Worm (Caenorhabditis elegans) whole organism, early embryonic: ENCODE data around the gene F16H6.3.

Source experiments
- B0310.2 ChIP-seq: sonication (generic microtip); optimal IDR thresholded peaks from 2 replicates; lab custom pipeline; 2016; ENCODE audit warnings: mild to moderate bottlenecking, missing genetic modification characterization, missing compliant biosample characterization
- F13C5.2 ChIP-seq: sonication (generic microtip); optimal IDR thresholded peaks from 2 replicates; lab custom pipeline; 2017; ENCODE audit warnings: mild to moderate bottlenecking, missing genetic modification characterization, inconsistent platforms, missing compliant biosample characterization
- ama-1 ChIP-seq: fragments of 150-350 bp; optimal IDR thresholded peaks from 2 replicates; lab custom pipeline; 2014
- flt-1 ChIP-seq: fragments of 200-800 bp; sonication (Bioruptor generic); IDR thresholded peaks from 2 replicates; pipeline ENCODE4 v1.3.6; 2022; ENCODE audit warnings: missing genetic modification characterization, missing compliant biosample characterization
- hmg-4 ChIP-seq: fragments of 200-800 bp; sonication (Bioruptor generic); optimal IDR thresholded peaks from 2 replicates; lab custom pipeline; 2018; ENCODE audit warnings: mild to moderate bottlenecking, missing genetic modification characterization, missing compliant biosample characterization
- hnd-1 ChIP-seq: sonication (generic microtip); optimal IDR thresholded peaks from 2 replicates; lab custom pipeline; 2016; ENCODE audit warnings: missing genetic modification characterization, missing compliant biosample characterization
- pes-1 ChIP-seq: fragments of 200-800 bp; sonication (Bioruptor generic); IDR thresholded peaks from 2 replicates; pipeline ENCODE4 v1.3.6; 2022; ENCODE audit warnings: missing genetic modification reagents, missing genetic modification characterization, missing compliant biosample characterization
- tbx-37 ChIP-seq: fragments of 200-800 bp; sonication (Bioruptor generic); conservative IDR thresholded peaks from 2 replicates; pipeline ENCODE4 v1.3.6; 2022; ENCODE audit warnings: missing genetic modification reagents, missing genetic modification characterization, missing compliant biosample characterization
- tra-4 ChIP-seq: sonication (generic microtip); optimal IDR thresholded peaks from 2 replicates; lab custom pipeline; 2017; ENCODE audit warnings: missing genetic modification characterization, missing compliant biosample characterization

ce11 chrV:18198421-18198820 lies 3.3 kb downstream of the F16H6.3 start, which contains the start of gene F16H6.4:
- TF ChIP-seq hmg-4 (GFP tag; lab: Kevin White, UChicago) (no peak), ama-1 (lab: Kevin White, UChicago) (no peak), pes-1 (GFP tag; lab: Robert Waterston, UW) (no peak), tbx-37 (GFP tag; lab: Robert Waterston, UW) (no peak), hnd-1 (tag; lab: Kevin White, UChicago) (no peak), B0310.2 (no peak), flt-1 (no peak), tra-4 (tag; lab: Kevin White, UChicago) (no peak), F13C5.2 (tag; lab: Kevin White, UChicago) (no peak)
